Fruit fly (Drosophila melanogaster): Measurements from ENCODE around the gene CG16888.

CG16888 gene

dm6 chr2L:13838647-13839390 is 25.8 kb upstream of the CG16888 start:
- peak; percentile 2 for TF ChIP-seq OdsH (GFP tag; optimal IDR thresholded peaks at IDR 0.05)
- no peak for TF ChIP-seq usp (GFP tag; optimal IDR thresholded peaks at IDR 0.05)
- no peak for TF ChIP-seq CG9705 (GFP tag; optimal IDR thresholded peaks at IDR 0.05)
- no peak for TF ChIP-seq Rel (GFP tag; optimal IDR thresholded peaks at IDR 0.05)
- TF ChIP-seq Rel (tag; optimal IDR thresholded peaks at IDR 0.05) = no peak
- TF ChIP-seq Sp1 (GFP tag; optimal IDR thresholded peaks at IDR 0.05) = peak; percentile 39
- TF ChIP-seq Dif (GFP tag; optimal IDR thresholded peaks at IDR 0.05; ENCODE audit: partially characterized antibody) = no peak
- no peak for TF ChIP-seq lola (GFP tag; optimal IDR thresholded peaks at IDR 0.05)
- TF ChIP-seq h (GFP tag; optimal IDR thresholded peaks at IDR 0.05) = peak; percentile 41
- TF ChIP-seq sv (GFP tag; optimal IDR thresholded peaks at IDR 0.05) = peak; percentile 14
- no peak for TF ChIP-seq sage (GFP tag; optimal IDR thresholded peaks at IDR 0.05)
- TF ChIP-seq dl (GFP tag; optimal IDR thresholded peaks at IDR 0.05; ENCODE audit: insufficient read depth in 1 of 2, partially characterized antibody in 2 of 2) = no peak
- TF ChIP-seq Jra (GFP tag; optimal IDR thresholded peaks at IDR 0.05) = no peak
- TF ChIP-seq Hr83 (GFP tag; optimal IDR thresholded peaks at IDR 0.05; ENCODE audit: poor library complexity, severe bottlenecking) = no peak
- TF ChIP-seq dmrt93B (GFP tag; optimal IDR thresholded peaks at IDR 0.05) = no peak
- peak; percentile 56 for TF ChIP-seq br (GFP tag; optimal IDR thresholded peaks at IDR 0.05)
- peak; percentile 41 for TF ChIP-seq HLH106 (tag; optimal IDR thresholded peaks at IDR 0.05)
- TF ChIP-seq psq (GFP tag; optimal IDR thresholded peaks at IDR 0.05) = no peak
- TF ChIP-seq foxo (GFP tag; optimal IDR thresholded peaks at IDR 0.05) = peak in 1 of 2 experiments; percentile 21
- TF ChIP-seq Mio (GFP tag; optimal IDR thresholded peaks at IDR 0.05) = no peak
- TF ChIP-seq brk (GFP tag; optimal IDR thresholded peaks at IDR 0.05) = peak; percentile 30
- TF ChIP-seq dsf (GFP tag; optimal IDR thresholded peaks at IDR 0.05; ENCODE audit: borderline replicate concordance) = no peak
- TF ChIP-seq CrebA (GFP tag; optimal IDR thresholded peaks at IDR 0.05; ENCODE audit: borderline replicate concordance) = no peak
- TF ChIP-seq ey (GFP tag; optimal IDR thresholded peaks at IDR 0.05) = peak; percentile 13
- no peak for TF ChIP-seq tai (GFP tag; optimal IDR thresholded peaks at IDR 0.05)
- no peak for TF ChIP-seq GATAd (GFP tag; optimal IDR thresholded peaks at IDR 0.05)
- no peak for TF ChIP-seq woc (GFP tag; optimal IDR thresholded peaks at IDR 0.05)

- TF ChIP-seq h (GFP tag; optimal IDR thresholded peaks at IDR 0.05) (peak; percentile 16), brk (GFP tag; optimal IDR thresholded peaks at IDR 0.05) (no peak), sage (GFP tag; optimal IDR thresholded peaks at IDR 0.05) (peak; percentile 63), psq (GFP tag; optimal IDR thresholded peaks at IDR 0.05) (peak; percentile 17), Jra (GFP tag; optimal IDR thresholded peaks at IDR 0.05) (no peak)
These were observed 24.5 kb upstream of the CG16888 start for dm6 chr2L:13837579-13837978.

- TF ChIP-seq Dfd (GFP tag; optimal IDR thresholded peaks at IDR 0.05) (no peak), tai (GFP tag; optimal IDR thresholded peaks at IDR 0.05) (no peak), Abd-B (GFP tag; optimal IDR thresholded peaks at IDR 0.05) (no peak), Dif (GFP tag; optimal IDR thresholded peaks at IDR 0.05; ENCODE audit: partially characterized antibody) (no peak), dl (GFP tag; optimal IDR thresholded peaks at IDR 0.05; ENCODE audit: insufficient read depth in 1 of 2, partially characterized antibody in 2 of 2) (no peak), rgr (GFP tag; optimal IDR thresholded peaks at IDR 0.05) (no peak), GATAd (GFP tag; optimal IDR thresholded peaks at IDR 0.05) (no peak), Vsx2 (GFP tag; optimal IDR thresholded peaks at IDR 0.05; ENCODE audit: partially characterized antibody) (no peak), ey (GFP tag; optimal IDR thresholded peaks at IDR 0.05) (no peak), Sp1 (GFP tag; optimal IDR thresholded peaks at IDR 0.05) (no peak), Mio (GFP tag; optimal IDR thresholded peaks at IDR 0.05) (no peak), sv (GFP tag; optimal IDR thresholded peaks at IDR 0.05) (no peak), pan (optimal IDR thresholded peaks at IDR 0.05) (no peak), h (GFP tag; optimal IDR thresholded peaks at IDR 0.05) (no peak), Hr78 (GFP tag; optimal IDR thresholded peaks at IDR 0.05) (no peak)
These were observed 22.9 kb upstream of the CG16888 start for dm6 chr2L:13835959-13836358.

All from whole organism, wandering third instar larva.